Fruit fly (Drosophila melanogaster): ENCODE measurements around the gene RpL26.
A peak's percentile ranks its signal among the peaks of the same experiment; 100 is the strongest.

The RpL26 gene

DNA sequence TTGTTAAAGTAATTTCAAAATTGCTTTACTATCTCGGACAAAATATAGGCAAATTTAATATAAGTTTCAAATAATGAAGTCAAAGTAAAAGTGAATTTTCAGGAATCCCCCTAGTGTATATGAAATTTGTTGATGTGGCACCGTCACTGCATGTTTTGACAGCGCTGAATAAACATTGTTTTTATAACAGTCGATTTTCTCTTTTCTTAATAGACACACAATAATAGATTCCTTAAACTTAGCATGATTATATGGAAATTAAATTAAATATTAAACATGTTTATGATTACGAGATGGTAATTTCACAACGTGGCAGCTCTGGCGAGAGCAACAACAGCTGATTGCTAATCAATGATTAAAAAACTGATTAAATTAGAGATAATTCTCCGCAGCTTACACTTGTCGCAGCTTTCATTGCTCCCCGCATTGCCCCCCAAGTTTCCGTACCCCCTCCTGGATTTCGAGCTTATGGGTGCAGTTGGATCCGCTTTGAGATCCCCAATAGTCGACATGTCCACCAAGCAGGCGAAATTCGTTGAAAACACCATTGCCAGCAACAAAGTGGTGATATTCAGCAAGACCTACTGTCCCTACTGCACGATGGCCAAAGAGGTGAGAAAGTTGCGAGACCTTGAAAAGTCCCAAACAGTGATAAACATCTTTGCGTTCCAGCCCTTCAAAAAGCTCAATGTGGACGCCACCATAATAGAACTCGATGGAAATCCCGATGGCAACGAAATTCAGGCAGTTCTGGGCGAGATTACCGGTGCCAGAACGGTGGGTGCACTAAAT lies 29.4 kb upstream of the RpL26 start, which contains the start of gene Grx1 (continued):
- peak; percentile 14 for TF ChIP-seq CG9609 (GFP tag; optimal IDR thresholded peaks at IDR 0.05)
- TF ChIP-seq grn (GFP tag; optimal IDR thresholded peaks at IDR 0.05): peak; percentile 98
- peak; percentile 56 for TF ChIP-seq nmo (GFP tag; optimal IDR thresholded peaks at IDR 0.05)
- TF ChIP-seq Ada2b (GFP tag; IDR thresholded peaks at IDR 0.05): peak; percentile 40; the same call in 1 of the 2 replicates
- TF ChIP-seq CG17359 (tag; optimal IDR thresholded peaks at IDR 0.05): peak; percentile 8
- TF ChIP-seq CG3726 (GFP tag; IDR thresholded peaks at IDR 0.05): no peak
- TF ChIP-seq CG17328 (GFP tag; IDR thresholded peaks at IDR 0.05): no peak
- no peak for TF ChIP-seq Hr39 (optimal IDR thresholded peaks at IDR 0.05)
- TF ChIP-seq CG15696 (tag; optimal IDR thresholded peaks at IDR 0.05): peak; percentile 29
- no peak for TF ChIP-seq CG31388 (GFP tag; optimal IDR thresholded peaks at IDR 0.05)
- TF ChIP-seq CG16779 (GFP tag; IDR thresholded peaks at IDR 0.05): no peak
- peak; percentile 49 for TF ChIP-seq CG13296 (GFP tag; optimal IDR thresholded peaks at IDR 0.05)
- TF ChIP-seq CG15479 (GFP tag; optimal IDR thresholded peaks at IDR 0.05): no peak
- TF ChIP-seq Bteb2 (GFP tag; optimal IDR thresholded peaks at IDR 0.05): peak; percentile 48
- TF ChIP-seq ro (GFP tag; IDR thresholded peaks at IDR 0.05): no peak
- TF ChIP-seq Mes4 (GFP tag; optimal IDR thresholded peaks at IDR 0.05): peak; percentile 38
- peak; percentile 20 for TF ChIP-seq Spps (tag; optimal IDR thresholded peaks at IDR 0.05)
- peak; percentile 58 for TF ChIP-seq CG13624 (GFP tag; optimal IDR thresholded peaks at IDR 0.05)
- TF ChIP-seq twi (tag; optimal IDR thresholded peaks at IDR 0.05): peak; percentile 49
- peak; percentile 36 for TF ChIP-seq HHEX (GFP tag; optimal IDR thresholded peaks at IDR 0.05)
- no peak for TF ChIP-seq CG4360 (GFP tag; IDR thresholded peaks at IDR 0.05)
- no peak for TF ChIP-seq CG32772 (GFP tag; IDR thresholded peaks at IDR 0.05)
- peak; percentile 40 for TF ChIP-seq dm (GFP tag; optimal IDR thresholded peaks at IDR 0.05)
- TF ChIP-seq CG6813 (GFP tag; optimal IDR thresholded peaks at IDR 0.05): peak; percentile 4
- peak; percentile 25 for TF ChIP-seq bcd (GFP tag; optimal IDR thresholded peaks at IDR 0.05)
- no peak for TF ChIP-seq dimm (GFP tag; IDR thresholded peaks at IDR 0.05)
- no peak for TF ChIP-seq Dad (GFP tag; optimal IDR thresholded peaks at IDR 0.05)
- TF ChIP-seq Hey (tag; optimal IDR thresholded peaks at IDR 0.05): no peak
- peak; percentile 34 for TF ChIP-seq CG1647 (GFP tag; optimal IDR thresholded peaks at IDR 0.05)
- TF ChIP-seq kay (GFP tag; optimal IDR thresholded peaks at IDR 0.05): peak; percentile 55
- TF ChIP-seq CG9817 (tag; optimal IDR thresholded peaks at IDR 0.05): peak; percentile 48
- TF ChIP-seq CG11456 (GFP tag; IDR thresholded peaks at IDR 0.05): 0 out of 3 replicates have a peak, but pooled peaks have one; percentile 8
- 0 out of 3 replicates have a peak, but pooled peaks have one; percentile 41 for TF ChIP-seq Dbx (GFP tag; IDR thresholded peaks at IDR 0.05)
- no peak for TF ChIP-seq CG11696 (GFP tag; IDR thresholded peaks at IDR 0.05)
- peak; percentile 54 for TF ChIP-seq CG15601 (tag; optimal IDR thresholded peaks at IDR 0.05)
- peak; percentile 23 for TF ChIP-seq zfh2 (GFP tag; optimal IDR thresholded peaks at IDR 0.05)
- no peak for TF ChIP-seq CG12744 (GFP tag; optimal IDR thresholded peaks at IDR 0.05)
- peak; percentile 28 for TF ChIP-seq YL-1 (GFP tag; optimal IDR thresholded peaks at IDR 0.05)
- peak; percentile 51 for TF ChIP-seq CG10979 (tag; optimal IDR thresholded peaks at IDR 0.05)
- TF ChIP-seq nom (GFP tag; optimal IDR thresholded peaks at IDR 0.05): peak; percentile 11
- peak in 1 of 2 experiments; percentile 45 for TF ChIP-seq tll (GFP tag; optimal IDR thresholded peaks at IDR 0.05)
- TF ChIP-seq kah (GFP tag; optimal IDR thresholded peaks at IDR 0.05): peak; percentile 5
- no peak for TF ChIP-seq ash1 (GFP tag; optimal IDR thresholded peaks at IDR 0.05)
- TF ChIP-seq MESR4 (GFP tag; optimal IDR thresholded peaks at IDR 0.05): peak; percentile 88
- TF ChIP-seq CG1832 (GFP tag; optimal IDR thresholded peaks at IDR 0.05): no peak
- TF ChIP-seq CG13775 (GFP tag; optimal IDR thresholded peaks at IDR 0.05): peak; percentile 53
- TF ChIP-seq HLH54F (GFP tag; optimal IDR thresholded peaks at IDR 0.05): peak; percentile 38
- TF ChIP-seq mam (GFP tag; optimal IDR thresholded peaks at IDR 0.05): peak; percentile 52
- peak; percentile 62 for TF ChIP-seq Vsx1 (GFP tag; optimal IDR thresholded peaks at IDR 0.05)
